Worm (Caenorhabditis elegans): ENCODE data around the gene W07A12.4.

W07A12.4 gene

DNA sequence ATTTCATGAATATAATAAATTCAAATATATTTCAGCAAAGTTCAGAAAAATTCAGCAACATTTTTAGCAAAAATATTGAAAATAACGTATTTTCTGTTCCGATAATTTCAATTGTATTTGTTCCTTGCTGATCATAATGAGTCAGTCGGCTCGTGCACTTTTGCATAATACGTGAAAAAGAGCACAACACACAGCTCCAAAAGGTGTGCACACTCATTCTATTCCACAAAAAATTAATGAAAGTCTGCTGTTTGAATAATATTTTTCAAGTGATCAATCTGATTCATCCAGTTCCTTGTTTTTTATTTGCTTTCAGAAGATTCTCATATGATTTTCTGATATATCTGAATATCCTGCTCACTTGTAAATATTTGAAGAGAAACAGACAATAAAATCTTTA, 8.3 kb downstream of the W07A12.4 start:
- TF ChIP-seq unc-62 (GFP tag; optimal IDR thresholded peaks at IDR 0.05) = no peak

DNA sequence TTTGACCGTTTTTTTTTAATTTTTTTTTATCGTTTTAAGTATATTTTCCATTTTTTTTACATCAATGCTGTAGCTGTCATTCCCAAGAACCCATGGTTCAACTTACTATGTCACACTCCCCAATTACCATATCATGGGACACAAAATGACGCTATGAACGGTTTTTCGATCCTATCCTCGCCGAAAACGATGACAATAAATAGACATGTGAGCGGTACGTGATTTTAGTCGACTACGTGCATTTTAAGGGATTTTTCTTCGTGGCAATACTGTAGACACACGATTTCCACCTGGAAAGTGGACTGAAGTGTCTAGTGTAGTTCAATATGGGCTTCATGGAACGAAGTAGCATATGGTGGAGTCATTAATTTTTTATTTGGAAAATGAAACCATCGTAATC, 10.2 kb downstream of the W07A12.4 start:
- no peak for TF ChIP-seq unc-62 (GFP tag; optimal IDR thresholded peaks at IDR 0.05)

DNA sequence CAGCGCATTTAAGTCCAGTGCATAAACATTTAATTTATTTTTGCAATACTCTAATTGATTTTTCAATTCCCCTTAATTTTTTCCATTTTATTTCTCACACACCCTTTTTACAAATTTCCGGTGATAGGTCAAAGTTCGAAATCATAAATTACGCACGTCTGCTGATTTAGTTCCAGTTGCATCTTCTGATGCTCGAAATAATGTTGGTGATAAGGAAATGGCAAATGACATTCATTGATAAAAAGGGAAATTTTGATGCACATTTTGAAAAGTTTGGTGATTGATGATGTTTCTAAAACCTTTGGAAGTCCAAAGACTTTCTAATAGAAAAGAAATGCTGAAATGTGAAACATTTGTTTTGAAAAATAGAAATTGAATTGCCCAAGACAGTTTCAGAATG, 11.1 kb downstream of the W07A12.4 start:
- no peak for TF ChIP-seq unc-62 (GFP tag; optimal IDR thresholded peaks at IDR 0.05)

DNA sequence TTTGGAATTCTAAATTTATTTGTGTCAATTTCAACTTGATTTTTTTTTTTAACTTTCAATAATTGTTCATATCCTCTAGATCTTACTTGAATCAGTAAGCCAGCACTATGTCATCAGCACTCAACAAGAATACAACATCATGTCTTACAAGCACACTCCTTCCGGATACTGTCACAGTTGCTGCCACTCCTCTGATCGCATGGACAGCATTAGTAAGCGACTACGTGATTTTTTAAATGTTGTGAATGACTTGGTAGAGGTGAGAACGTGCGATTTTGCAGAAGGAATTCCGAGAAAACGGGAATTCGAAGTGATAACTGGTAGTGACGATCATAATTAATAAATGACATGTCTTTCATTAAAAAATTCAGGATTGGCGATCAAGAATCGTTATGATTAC, 12.0 kb downstream of the W07A12.4 start, which contains the start of gene oac-54:
Gene oac-54, plus strand, starts transcription at position 83 of the 400 bp plus-strand sequence.
- TF ChIP-seq unc-62 (GFP tag; optimal IDR thresholded peaks at IDR 0.05) = no peak

DNA sequence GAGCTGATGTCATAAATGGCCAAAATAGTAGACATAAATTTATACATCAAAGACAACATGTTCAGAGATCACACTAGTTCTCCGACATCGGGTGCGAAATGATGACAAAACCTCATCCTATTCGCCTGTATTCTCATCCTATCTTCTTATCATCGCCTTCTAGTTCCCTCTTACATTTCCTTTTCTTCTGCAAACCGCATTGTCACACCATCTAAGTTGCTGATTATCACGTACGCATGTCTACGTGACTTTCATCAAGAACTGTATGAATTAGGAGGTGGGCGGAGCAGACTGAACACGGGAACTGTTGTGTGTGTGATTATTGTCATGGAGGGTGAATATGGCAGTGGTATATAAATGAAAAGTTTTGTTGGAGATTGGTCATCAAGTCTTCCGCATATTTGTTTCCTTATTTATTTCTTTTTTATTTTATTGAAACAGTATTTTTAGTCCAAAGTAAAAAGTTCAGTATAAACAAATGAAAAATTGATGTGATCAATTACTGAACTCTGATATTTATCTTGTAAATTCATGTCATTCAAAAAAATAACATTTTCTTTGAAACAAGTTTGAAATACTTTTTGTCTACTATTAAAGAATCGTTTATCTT, 14.2 kb downstream of the W07A12.4 start:
- no peak for TF ChIP-seq unc-62 (GFP tag; optimal IDR thresholded peaks at IDR 0.05)

DNA sequence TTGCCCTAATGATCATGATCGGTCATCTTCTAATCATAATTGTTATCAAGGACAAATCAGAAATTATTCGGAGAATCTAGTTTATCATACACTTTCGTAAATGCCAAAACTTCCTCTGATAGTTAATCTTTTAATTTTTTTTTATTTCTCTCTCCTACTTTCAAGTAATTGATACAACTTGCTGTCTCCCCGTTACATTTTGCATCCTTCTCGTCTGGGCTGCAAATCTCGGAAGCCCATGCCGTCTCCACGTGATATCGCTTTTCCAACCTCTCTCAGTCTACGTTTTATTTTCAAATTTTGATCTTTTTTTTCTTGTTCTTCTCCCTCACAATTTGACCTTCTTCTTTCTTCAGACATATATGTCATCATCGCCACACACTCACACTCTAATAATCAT, 15.0 kb downstream of the W07A12.4 start, which contains the start of gene rhy-1:
Gene rhy-1, plus strand, starts transcription at position 357 of the 400 bp plus-strand sequence.
- no peak for TF ChIP-seq unc-62 (GFP tag; optimal IDR thresholded peaks at IDR 0.05)

DNA sequence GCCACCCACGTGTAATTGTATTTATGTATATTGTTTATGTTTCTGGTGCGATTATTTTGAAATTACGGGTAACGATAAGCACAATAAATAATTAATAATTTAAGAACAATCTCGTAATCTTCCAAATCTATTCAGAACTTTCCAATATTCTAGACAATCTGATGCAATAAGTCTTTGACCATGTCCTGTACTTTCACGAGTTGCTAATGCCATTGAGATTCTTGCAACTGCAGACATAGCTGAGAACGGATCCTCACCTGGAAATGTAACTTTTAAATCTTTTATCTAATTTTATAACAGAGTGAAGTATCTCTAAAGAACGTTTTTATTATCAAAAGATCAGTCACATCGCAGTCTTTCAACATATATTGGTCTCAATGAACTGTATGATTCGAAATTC, 17.3 kb downstream of the W07A12.4 start:
- no peak for TF ChIP-seq unc-62 (GFP tag; optimal IDR thresholded peaks at IDR 0.05)

DNA sequence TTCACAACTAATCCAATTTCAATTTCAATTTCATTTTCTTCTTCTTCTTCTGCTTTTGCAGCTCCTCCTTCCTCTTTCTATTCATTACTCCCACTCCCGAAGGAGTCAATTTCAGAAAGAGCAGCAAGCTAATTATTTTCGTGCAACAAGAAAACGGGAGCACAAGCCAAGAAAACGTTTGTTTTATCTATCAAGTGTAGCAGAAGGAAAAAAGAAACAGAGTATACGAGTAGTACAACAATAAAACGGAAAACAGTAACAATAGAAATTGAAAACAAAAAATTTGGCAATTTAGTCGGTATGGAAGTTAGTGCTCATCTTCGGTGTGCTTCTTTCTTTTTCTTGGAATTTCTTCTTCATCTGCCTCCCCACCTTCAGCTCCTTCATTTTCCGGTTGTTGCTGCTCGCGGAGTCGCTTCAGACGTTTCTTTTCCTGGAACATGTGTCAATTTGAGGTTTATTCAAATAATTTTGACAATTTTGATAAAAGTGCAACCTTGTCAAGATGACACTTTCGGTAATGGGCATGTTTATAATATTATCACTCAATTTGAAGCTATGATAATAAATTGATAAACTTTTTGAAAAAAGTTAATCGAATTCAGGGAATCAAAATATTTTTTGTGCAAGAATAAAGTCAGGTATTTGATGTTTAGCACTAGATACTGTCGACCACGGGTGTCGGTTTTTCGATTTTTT, 19.9 kb downstream of the W07A12.4 start, which contains the start of gene W07A12.8:
Gene W07A12.8, minus strand, starts transcription at position 51 of the 699 bp plus-strand sequence.
- no peak for TF ChIP-seq unc-62 (GFP tag; optimal IDR thresholded peaks at IDR 0.05)

DNA sequence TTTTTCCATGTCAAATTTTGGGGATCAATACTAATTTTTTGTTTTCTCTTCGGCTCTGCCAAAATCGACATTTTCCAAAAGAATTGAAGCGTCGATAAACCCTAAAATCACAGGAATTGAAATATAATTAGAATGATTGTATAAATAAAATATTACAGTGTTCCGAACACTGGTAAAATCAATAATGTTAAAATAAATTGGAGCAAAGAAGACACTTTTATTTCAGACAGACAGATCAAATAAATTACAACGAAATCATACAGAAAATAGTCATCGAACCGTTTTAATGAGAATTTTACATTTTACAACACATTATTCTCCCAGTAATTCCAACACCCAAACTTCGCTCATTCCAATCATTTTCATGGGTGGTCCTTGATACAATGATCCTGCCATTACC, 21.7 kb downstream of the W07A12.4 start, which contains the start of gene T23G7.3:
Gene T23G7.3, minus strand, starts transcription at position 101 of the 400 bp plus-strand sequence.
- TF ChIP-seq unc-62 (GFP tag; optimal IDR thresholded peaks at IDR 0.05) = no peak

DNA sequence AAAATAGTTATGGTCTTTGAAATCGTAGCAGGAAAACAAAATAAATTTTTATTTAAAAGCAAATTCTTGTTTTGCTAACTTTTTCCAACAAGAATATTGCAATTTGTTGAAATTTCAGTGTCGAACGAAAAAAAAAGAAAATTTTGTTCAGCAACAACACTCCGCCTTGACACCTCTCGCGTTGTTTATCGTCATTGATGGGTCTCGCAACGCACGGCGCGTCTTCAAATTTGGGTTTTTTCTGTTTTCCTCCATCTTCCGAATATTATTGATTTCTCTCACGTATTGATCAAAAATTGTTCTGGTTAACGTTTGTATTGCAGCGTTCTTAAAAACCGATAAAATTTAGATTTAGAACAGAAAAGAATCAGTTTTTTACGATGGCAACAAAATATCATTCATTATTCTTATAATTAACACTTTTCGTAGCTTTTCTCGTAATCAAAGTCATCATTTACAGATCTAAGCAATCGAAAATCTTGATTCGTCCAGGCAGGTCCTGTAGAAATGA, 23.4 kb downstream of the W07A12.4 start, which contains the start of gene dpl-1:
Gene dpl-1, plus strand, starts transcription at position 461 of the 511 bp plus-strand sequence.
- TF ChIP-seq unc-62 (GFP tag; optimal IDR thresholded peaks at IDR 0.05) = no peak

DNA sequence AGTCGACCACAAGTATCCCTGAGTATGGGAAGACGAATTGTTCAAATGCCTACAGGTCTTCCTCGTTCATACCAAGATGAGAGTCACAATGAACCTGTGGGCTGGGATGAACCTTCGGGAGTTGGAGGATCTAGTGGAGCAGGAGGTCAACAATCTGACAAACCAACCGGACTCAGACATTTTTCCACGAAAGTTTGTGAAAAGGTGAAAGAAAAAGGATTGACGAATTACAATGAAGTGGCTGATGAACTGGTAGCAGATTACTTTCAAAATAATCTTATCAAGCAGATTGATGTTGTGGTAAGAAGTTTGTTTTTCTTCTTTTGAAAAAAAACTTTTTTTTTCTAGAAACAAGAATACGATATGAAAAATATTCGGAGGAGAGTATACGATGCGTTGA, 24.0 kb downstream of the W07A12.4 start:
- TF ChIP-seq unc-62 (GFP tag; optimal IDR thresholded peaks at IDR 0.05) = no peak

DNA sequence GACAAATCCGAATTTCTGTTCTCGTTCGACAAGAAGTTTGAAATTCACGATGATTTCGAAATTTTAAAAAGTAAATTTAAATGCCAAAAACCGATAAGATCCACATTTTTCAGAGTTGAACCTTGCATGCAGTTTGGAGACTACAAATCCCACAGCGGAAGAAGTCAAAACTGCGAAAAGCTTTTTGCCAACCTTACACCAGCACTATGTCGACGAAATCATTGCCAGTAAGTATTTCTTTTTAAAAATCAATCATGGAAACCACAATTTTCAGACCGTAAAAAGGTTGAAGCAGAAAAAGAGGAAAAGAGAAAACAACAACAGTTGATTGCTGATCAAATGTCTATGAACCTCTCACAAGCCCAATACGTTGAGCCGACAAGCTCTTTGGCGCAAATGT, 24.8 kb downstream of the W07A12.4 start:
- no peak for TF ChIP-seq unc-62 (GFP tag; optimal IDR thresholded peaks at IDR 0.05)

DNA sequence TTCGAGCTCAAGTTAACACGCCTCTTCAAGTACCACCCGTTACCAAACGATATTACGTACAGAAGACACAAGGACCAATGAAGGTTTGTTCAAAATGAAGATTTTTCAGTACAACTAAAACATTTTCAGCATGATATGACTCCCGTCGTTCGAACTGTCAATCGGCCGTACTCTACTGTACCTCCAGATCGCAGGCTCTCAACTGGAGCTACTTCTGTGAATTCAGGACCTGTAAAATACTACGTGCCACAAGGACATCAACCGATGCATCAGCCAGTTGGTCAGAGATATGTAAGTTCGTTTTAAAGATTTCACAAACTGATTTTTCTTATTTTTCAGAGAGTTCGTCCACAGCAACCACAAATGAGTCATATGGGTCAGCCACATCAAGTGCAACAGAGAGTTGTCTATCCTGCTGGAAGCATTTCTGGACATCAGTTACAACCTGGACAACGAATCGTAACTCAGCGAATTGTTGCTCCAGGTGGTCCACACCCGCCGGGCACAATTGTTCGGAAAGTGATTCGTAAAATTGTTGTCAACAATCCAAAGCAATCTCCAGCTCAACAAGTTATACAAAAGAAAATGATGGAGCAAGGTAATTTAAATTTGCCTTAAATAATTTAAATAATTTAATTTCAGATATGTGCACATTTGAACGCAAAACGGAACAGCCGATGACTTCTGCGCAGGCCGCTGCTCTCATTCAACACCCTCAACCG, 25.6 kb downstream of the W07A12.4 start:
- TF ChIP-seq unc-62 (GFP tag; optimal IDR thresholded peaks at IDR 0.05) = no peak

DNA sequence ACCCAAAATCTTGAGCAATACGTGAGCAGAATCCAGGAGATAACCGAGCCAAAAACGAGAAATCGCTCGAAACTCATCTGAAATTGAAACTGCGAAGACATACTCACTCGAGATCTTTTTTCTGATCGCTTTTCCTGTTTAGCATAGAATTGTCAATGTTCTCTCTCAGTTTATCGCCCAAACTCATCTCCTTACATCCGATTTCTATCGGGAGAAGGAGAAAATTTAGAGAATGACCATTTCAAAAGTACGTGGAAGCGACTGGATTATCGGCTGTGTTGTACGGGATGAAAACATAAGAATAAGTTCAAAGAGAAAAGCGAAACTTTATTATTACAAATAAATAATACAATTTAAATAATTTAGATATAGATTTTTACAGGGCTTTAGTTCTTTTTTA, 26.8 kb downstream of the W07A12.4 start, which contains the start of gene T23G7.2:
Gene T23G7.2, minus strand, starts transcription at position 101 of the 400 bp plus-strand sequence.
- no peak for TF ChIP-seq unc-62 (GFP tag; optimal IDR thresholded peaks at IDR 0.05)

DNA sequence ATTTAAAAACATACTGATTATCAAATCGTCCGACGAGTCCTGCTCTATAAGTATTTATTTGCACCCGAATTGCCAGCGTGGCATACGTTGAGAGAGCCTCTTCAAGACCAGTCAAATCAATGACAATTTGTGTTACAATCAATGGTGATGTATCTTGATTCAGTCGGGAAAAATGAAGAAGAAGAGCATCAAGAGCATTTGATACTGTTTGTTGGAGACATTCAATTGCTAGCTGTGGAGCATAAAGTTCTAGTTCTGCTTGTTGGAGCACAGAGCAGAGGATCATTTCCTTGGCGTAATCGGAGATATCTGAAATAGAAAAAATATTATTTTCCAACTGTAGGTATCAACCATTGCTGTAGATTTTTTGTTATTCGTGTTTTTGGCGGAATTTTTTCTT, 27.4 kb downstream of the W07A12.4 start:
- TF ChIP-seq unc-62 (GFP tag; optimal IDR thresholded peaks at IDR 0.05) = no peak

DNA sequence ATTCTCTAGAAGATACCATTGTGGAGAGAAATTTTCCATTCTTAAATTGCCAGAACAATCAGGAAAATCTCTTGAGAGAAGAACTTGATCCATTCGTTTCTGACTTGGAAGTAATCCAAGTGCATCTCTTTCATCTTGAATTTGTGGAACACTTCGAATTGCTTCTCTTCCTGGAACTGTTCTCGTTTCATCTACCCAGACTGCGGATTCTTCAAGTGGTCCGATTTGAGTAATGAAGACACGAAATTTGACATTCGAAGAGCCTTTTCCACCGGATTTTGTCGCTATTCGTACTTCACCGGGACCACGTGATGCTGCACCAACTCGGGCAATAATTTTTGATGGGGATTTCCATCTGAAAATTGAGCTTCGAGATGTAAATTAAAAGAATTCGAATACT, 30.5 kb downstream of the W07A12.4 start:
- TF ChIP-seq unc-62 (GFP tag; optimal IDR thresholded peaks at IDR 0.05) = no peak

Data from whole organism, dauer.